Worm (Caenorhabditis elegans) whole organism, L2 larva: ENCODE results near the gene B0495.5.

Source experiments
- R02D3.7 ChIP-seq: fragments of 150-350 bp; optimal IDR thresholded peaks from 2 replicates; lab custom pipeline; 2014; ENCODE audit warnings: missing biosample characterization, missing genetic modification characterization
- ama-1 ChIP-seq: fragments of 150-350 bp; optimal IDR thresholded peaks from 2 replicates; lab custom pipeline; 2018; ENCODE audit warnings: inconsistent platforms
- blmp-1 ChIP-seq: sonication (generic microtip); optimal IDR thresholded peaks from 2 replicates; lab custom pipeline; 2017; ENCODE audit warnings: missing genetic modification characterization, mild to moderate bottlenecking, missing compliant biosample characterization, antibody characterized with exemption, moderate library complexity; ENCODE audit not compliant: insufficient read depth
- dmd-4 ChIP-seq: sonication (generic microtip); optimal IDR thresholded peaks from 2 replicates; lab custom pipeline; 2017; ENCODE audit warnings: missing biosample characterization, missing genetic modification characterization
- elt-1 ChIP-seq: fragments of 150-350 bp; optimal IDR thresholded peaks from 2 replicates; lab custom pipeline; 2014; ENCODE audit warnings: missing biosample characterization, missing genetic modification characterization
- lin-11 ChIP-seq: fragments of 150-350 bp; sonication (generic microtip); optimal IDR thresholded peaks from 2 replicates; lab custom pipeline; 2014; ENCODE audit warnings: missing biosample characterization, missing genetic modification characterization, inconsistent platforms, mixed read lengths
- lsy-2 ChIP-seq, 2 experiments: fragments of 150-350 bp in 1 of 2; sonication (generic microtip) in 1 of 2; optimal IDR thresholded peaks; 2 replicates each; lab custom pipeline; 2014 to 2017; ENCODE audit warnings: missing biosample characterization in 2 of 2, missing genetic modification characterization in 2 of 2
- mdl-1 ChIP-seq, 2 experiments: fragments of 150-350 bp in 1 of 2; sonication (generic microtip) in 1 of 2; optimal IDR thresholded peaks; 2 replicates each; lab custom pipeline; 2017; ENCODE audit warnings: missing biosample characterization in 2 of 2, missing genetic modification characterization in 2 of 2
- nhr-12 ChIP-seq: fragments of 150-350 bp; optimal IDR thresholded peaks from 2 replicates; lab custom pipeline; 2014; ENCODE audit warnings: missing biosample characterization, missing genetic modification characterization
- peb-1 ChIP-seq: fragments of 150-350 bp; optimal IDR thresholded peaks from 2 replicates; lab custom pipeline; 2014; ENCODE audit warnings: missing biosample characterization, missing genetic modification characterization
- skn-1 ChIP-seq: sonication (generic microtip); optimal IDR thresholded peaks from 2 replicates; lab custom pipeline; 2017; ENCODE audit warnings: missing biosample characterization, missing genetic modification characterization
- snpc-4 ChIP-seq: fragments of 150-350 bp; optimal IDR thresholded peaks from 2 replicates; lab custom pipeline; 2014; ENCODE audit warnings: missing biosample characterization, missing genetic modification characterization
- unc-62 ChIP-seq: fragments of 150-350 bp; optimal IDR thresholded peaks from 2 replicates; lab custom pipeline; 2014; ENCODE audit warnings: missing biosample characterization, missing genetic modification reagents, missing genetic modification characterization
- ztf-11 ChIP-seq: sonication (generic microtip); optimal IDR thresholded peaks from 2 replicates; lab custom pipeline; 2017; ENCODE audit warnings: missing biosample characterization, missing genetic modification characterization

- TF ChIP-seq skn-1 (tag; lab: Kevin White, UChicago): no peak
- TF ChIP-seq dmd-4: no peak
- TF ChIP-seq mdl-1 (tag; optimal IDR thresholded peaks at IDR 0.05; lab: Kevin White, UChicago): no peak
- no peak for TF ChIP-seq lin-11
- no peak for TF ChIP-seq lsy-2 (tag; optimal IDR thresholded peaks at IDR 0.05; lab: Kevin White, UChicago)
- TF ChIP-seq ztf-11 (tag; lab: Kevin White, UChicago): no peak
- TF ChIP-seq ama-1 (lab: Kevin White, UChicago): no peak
- TF ChIP-seq R02D3.7 (tag; lab: Kevin White, UChicago): no peak
- TF ChIP-seq peb-1 (tag; lab: Kevin White, UChicago): no peak
- TF ChIP-seq blmp-1 (tag; lab: Kevin White, UChicago): no peak
- no peak for TF ChIP-seq unc-62 (GFP tag; lab: Kevin White, UChicago)
- TF ChIP-seq snpc-4: no peak
- TF ChIP-seq elt-1 (tag; lab: Kevin White, UChicago): no peak
- TF ChIP-seq nhr-12: no peak
These were observed 22.2 kb upstream of the B0495.5 start for ce11 chrII:7720479-7720878.
